Worm (Caenorhabditis elegans): ENCODE data around the gene nrf-6.

ce11 chrII:7991279-7991678, 41.2 kb downstream of the nrf-6 start:
- TF ChIP-seq ztf-23 (GFP tag; IDR thresholded peaks at IDR 0.05) (no peak), flt-1 (GFP tag; IDR thresholded peaks at IDR 0.05) (no peak), med-1 (GFP tag; optimal IDR thresholded peaks at IDR 0.05; ENCODE audit: insufficient read depth) (no peak), klf-2 (GFP tag; conservative IDR thresholded peaks at IDR 0.05) (no peak), ref-1 (GFP tag; conservative IDR thresholded peaks at IDR 0.05) (no peak), tab-1 (GFP tag; IDR thresholded peaks at IDR 0.05) (no peak), T22C8.4 (GFP tag; IDR thresholded peaks at IDR 0.05) (no peak), ztf-29 (GFP tag; IDR thresholded peaks at IDR 0.05) (no peak)
